Fruit fly (Drosophila melanogaster) whole organism, embryonic: ENCODE data around the gene CG32564.
A peak's percentile ranks its signal among the peaks of the same experiment; 100 is the strongest.

ENCODE experiments used
- ATbp ChIP-seq: fragments of 200-800 bp; sonication (Bioruptor generic); optimal IDR thresholded peaks from 2 replicates; lab custom pipeline; 2017; ENCODE audit warnings: missing biosample characterization, mild to moderate bottlenecking, missing genetic modification characterization, missing genetic modification reagents
- B-H1 ChIP-seq: fragments of 200-800 bp; sonication (Bioruptor generic); IDR thresholded peaks from 3 replicates; pipeline ENCODE4 v1.3.6; 2022; ENCODE audit warnings: missing biosample characterization, missing genetic modification characterization
- Bgb ChIP-seq: fragments of 200-800 bp; sonication (Bioruptor generic); IDR thresholded peaks from 2 replicates; pipeline ENCODE4 v1.3.6; 2022; ENCODE audit warnings: missing biosample characterization, missing genetic modification characterization; ENCODE audit not compliant: partially characterized antibody
- CG10431 ChIP-seq: fragments of 200-800 bp; sonication (Bioruptor generic); optimal IDR thresholded peaks from 3 replicates; lab custom pipeline; 2018; ENCODE audit warnings: missing biosample characterization, mild to moderate bottlenecking, missing genetic modification characterization
- CG14860 ChIP-seq: fragments of 200-800 bp; sonication (Bioruptor generic); IDR thresholded peaks from 3 replicates; pipeline ENCODE4 v1.3.6; 2022; ENCODE audit warnings: missing biosample characterization, missing genetic modification characterization; ENCODE audit not compliant: partially characterized antibody
- CG15479 ChIP-seq: fragments of 200-800 bp; sonication (Bioruptor generic); optimal IDR thresholded peaks from 3 replicates; lab custom pipeline; 2019; ENCODE audit warnings: missing biosample characterization, mild to moderate bottlenecking, missing genetic modification characterization, moderate library complexity
- CG15601 ChIP-seq: fragments of 200-800 bp; sonication (Bioruptor generic); optimal IDR thresholded peaks from 3 replicates; lab custom pipeline; 2019; ENCODE audit warnings: missing biosample characterization, mild to moderate bottlenecking, missing genetic modification characterization, moderate library complexity
- CG18764 ChIP-seq: fragments of 200-800 bp; sonication (Bioruptor generic); optimal IDR thresholded peaks from 3 replicates; lab custom pipeline; 2016; ENCODE audit warnings: missing biosample characterization, missing genetic modification characterization
- CG2889 ChIP-seq: fragments of 200-800 bp; sonication (Bioruptor generic); IDR thresholded peaks from 3 replicates; pipeline ENCODE4 v1.3.6; 2022; ENCODE audit warnings: missing biosample characterization, missing genetic modification characterization
- CG30403 ChIP-seq: fragments of 200-800 bp; sonication (Bioruptor generic); optimal IDR thresholded peaks from 3 replicates; lab custom pipeline; 2016; ENCODE audit warnings: missing biosample characterization, missing genetic modification characterization
- CG32772 ChIP-seq: fragments of 200-800 bp; sonication (Bioruptor generic); IDR thresholded peaks from 2 replicates; pipeline ENCODE4 v1.3.6; 2022; ENCODE audit warnings: missing biosample characterization, missing genetic modification characterization
- CG7987 ChIP-seq: fragments of 200-800 bp; sonication (Bioruptor generic); optimal IDR thresholded peaks from 2 replicates; lab custom pipeline; 2018; ENCODE audit warnings: missing biosample characterization, mild to moderate bottlenecking, missing genetic modification characterization, moderate library complexity
- CG8281 ChIP-seq: fragments of 200-800 bp; sonication (Bioruptor generic); optimal IDR thresholded peaks from 2 replicates; lab custom pipeline; 2018; ENCODE audit warnings: missing biosample characterization, mild to moderate bottlenecking, missing genetic modification characterization, moderate library complexity
- CG8359 ChIP-seq: fragments of 200-800 bp; sonication (Bioruptor generic); optimal IDR thresholded peaks from 2 replicates; lab custom pipeline; 2017; ENCODE audit warnings: missing biosample characterization, mild to moderate bottlenecking, missing genetic modification characterization, borderline replicate concordance
- CG8924 ChIP-seq: fragments of 200-800 bp; optimal IDR thresholded peaks from 3 replicates; lab custom pipeline; 2019; ENCODE audit warnings: missing biosample characterization, mild to moderate bottlenecking, missing genetic modification characterization, moderate library complexity
- CG8944 ChIP-seq: fragments of 200-800 bp; sonication (Bioruptor generic); optimal IDR thresholded peaks from 3 replicates; lab custom pipeline; 2016; ENCODE audit warnings: missing biosample characterization, missing genetic modification characterization
- CG9437 ChIP-seq: fragments of 200-800 bp; sonication (Bioruptor generic); optimal IDR thresholded peaks from 2 replicates; lab custom pipeline; 2018; ENCODE audit warnings: missing biosample characterization, mild to moderate bottlenecking, missing genetic modification characterization
- CG9727 ChIP-seq: fragments of 200-800 bp; sonication (Bioruptor generic); optimal IDR thresholded peaks from 3 replicates; lab custom pipeline; 2017; ENCODE audit warnings: missing biosample characterization, mild to moderate bottlenecking, missing genetic modification characterization
- Doc3 ChIP-seq: fragments of 200-800 bp; sonication (Bioruptor generic); IDR thresholded peaks from 3 replicates; pipeline ENCODE4 v1.3.6; 2022; ENCODE audit warnings: missing biosample characterization, missing genetic modification characterization; ENCODE audit not compliant: partially characterized antibody
- Drgx ChIP-seq: fragments of 200-800 bp; sonication (Bioruptor generic); IDR thresholded peaks from 2 replicates; pipeline ENCODE4 v1.3.6; 2022; ENCODE audit warnings: missing biosample characterization, missing genetic modification characterization
- E2f1 ChIP-seq: fragments of 200-800 bp; sonication (Bioruptor generic); IDR thresholded peaks from 2 replicates; pipeline ENCODE4 v1.3.6; 2022; ENCODE audit warnings: missing biosample characterization, missing genetic modification characterization
- HLH54F ChIP-seq: fragments of 200-800 bp; sonication (Bioruptor generic); optimal IDR thresholded peaks from 3 replicates; lab custom pipeline; 2016; ENCODE audit warnings: missing biosample characterization, missing genetic modification characterization
- HmgD ChIP-seq: fragments of 200-800 bp; sonication (Bioruptor generic); optimal IDR thresholded peaks from 3 replicates; lab custom pipeline; 2016; ENCODE audit warnings: missing biosample characterization, missing genetic modification characterization
- Hmr ChIP-seq: fragments of 200-800 bp; sonication (Bioruptor generic); optimal IDR thresholded peaks from 3 replicates; lab custom pipeline; 2017; ENCODE audit warnings: mild to moderate bottlenecking, missing biosample characterization, missing genetic modification reagents, missing genetic modification characterization
- Hr3 ChIP-seq: fragments of 200-800 bp; sonication (Bioruptor generic); optimal IDR thresholded peaks from 3 replicates; lab custom pipeline; 2016; ENCODE audit warnings: missing biosample characterization, missing genetic modification characterization
- Lhr ChIP-seq: fragments of 200-800 bp; sonication (Bioruptor generic); optimal IDR thresholded peaks from 3 replicates; lab custom pipeline; 2017; ENCODE audit warnings: mild to moderate bottlenecking, missing biosample characterization, missing genetic modification reagents, missing genetic modification characterization
- MTF-1 ChIP-seq: fragments of 200-800 bp; sonication (Bioruptor generic); optimal IDR thresholded peaks from 2 replicates; lab custom pipeline; 2018; ENCODE audit warnings: missing biosample characterization, mild to moderate bottlenecking, missing genetic modification characterization, borderline replicate concordance
- NC2β ChIP-seq: fragments of 200-800 bp; sonication (Bioruptor generic); optimal IDR thresholded peaks from 2 replicates; lab custom pipeline; 2016; ENCODE audit warnings: missing biosample characterization, missing genetic modification characterization
- PHDP ChIP-seq: fragments of 200-800 bp; sonication (Bioruptor generic); optimal IDR thresholded peaks from 3 replicates; lab custom pipeline; 2018; ENCODE audit warnings: missing biosample characterization, mild to moderate bottlenecking, missing genetic modification characterization, moderate library complexity
- Rx ChIP-seq: fragments of 200-800 bp; sonication (Bioruptor generic); IDR thresholded peaks from 2 replicates; pipeline ENCODE4 v1.3.6; 2022; ENCODE audit warnings: missing biosample characterization, missing genetic modification characterization
- Sox100B ChIP-seq: fragments of 200-800 bp; sonication (Bioruptor generic); optimal IDR thresholded peaks from 3 replicates; lab custom pipeline; 2018; ENCODE audit warnings: missing biosample characterization, mild to moderate bottlenecking, missing genetic modification characterization
- Stat92E ChIP-seq, 3 experiments: fragments of >200 bp in 2 of 3; fragments of 200-800 bp in 1 of 3; sonication (Bioruptor generic) in 1 of 3; optimal IDR thresholded peaks; 2 replicates each; lab custom pipeline; 2017 to 2019; ENCODE audit warnings: missing biosample characterization in 3 of 3, missing genetic modification characterization in 3 of 3, mild to moderate bottlenecking in 1 of 3, moderate library complexity in 1 of 3
- amos ChIP-seq: fragments of 200-800 bp; sonication (Bioruptor generic); IDR thresholded peaks from 2 replicates; pipeline ENCODE4 v1.3.6; 2022; ENCODE audit warnings: missing biosample characterization, missing genetic modification characterization; ENCODE audit not compliant: partially characterized antibody
- disco-r ChIP-seq: fragments of 200-800 bp; sonication (Bioruptor generic); optimal IDR thresholded peaks from 2 replicates; lab custom pipeline; 2016; ENCODE audit warnings: missing biosample characterization, missing genetic modification characterization
- fru ChIP-seq: fragments of >200 bp; optimal IDR thresholded peaks from 2 replicates; lab custom pipeline; 2017
- fu2 ChIP-seq: fragments of 200-800 bp; sonication (Bioruptor generic); optimal IDR thresholded peaks from 2 replicates; lab custom pipeline; 2016; ENCODE audit warnings: missing biosample characterization, missing genetic modification characterization
- gcm ChIP-seq: fragments of 200-800 bp; sonication (Bioruptor generic); optimal IDR thresholded peaks from 2 replicates; lab custom pipeline; 2019; ENCODE audit warnings: missing biosample characterization, mild to moderate bottlenecking, missing genetic modification characterization, moderate library complexity
- kah ChIP-seq: fragments of 200-800 bp; sonication (Bioruptor generic); optimal IDR thresholded peaks from 2 replicates; lab custom pipeline; 2018; ENCODE audit warnings: missing biosample characterization, mild to moderate bottlenecking, missing genetic modification characterization
- ken ChIP-seq: fragments of 200-800 bp; sonication (Bioruptor generic); IDR thresholded peaks from 3 replicates; pipeline ENCODE4 v1.3.6; 2022; ENCODE audit warnings: missing biosample characterization, missing genetic modification characterization
- kni ChIP-seq: fragments of 200-800 bp; sonication (Bioruptor generic); optimal IDR thresholded peaks from 3 replicates; lab custom pipeline; 2017; ENCODE audit warnings: mild to moderate bottlenecking, missing biosample characterization, missing genetic modification reagents, missing genetic modification characterization
- mam ChIP-seq: fragments of 200-800 bp; sonication (Bioruptor generic); optimal IDR thresholded peaks from 3 replicates; lab custom pipeline; 2016; ENCODE audit warnings: missing biosample characterization, missing genetic modification characterization
- pnt ChIP-seq: fragments of 200-800 bp; sonication (Bioruptor generic); optimal IDR thresholded peaks from 3 replicates; lab custom pipeline; 2016; ENCODE audit warnings: missing biosample characterization, missing genetic modification characterization
- pros ChIP-seq: fragments of 200-800 bp; sonication (Bioruptor generic); optimal IDR thresholded peaks from 3 replicates; lab custom pipeline; 2019; ENCODE audit warnings: missing biosample characterization, mild to moderate bottlenecking, missing genetic modification characterization, moderate library complexity
- pzg ChIP-seq: fragments of 200-800 bp; sonication (Bioruptor generic); optimal IDR thresholded peaks from 3 replicates; lab custom pipeline; 2018; ENCODE audit warnings: missing biosample characterization, mild to moderate bottlenecking, missing genetic modification characterization, moderate library complexity
- sd ChIP-seq: fragments of 200-800 bp; sonication (Bioruptor generic); optimal IDR thresholded peaks from 3 replicates; lab custom pipeline; 2018; ENCODE audit warnings: missing biosample characterization, mild to moderate bottlenecking, missing genetic modification characterization, moderate library complexity
- slp2 ChIP-seq: fragments of 200-800 bp; sonication (Bioruptor generic); optimal IDR thresholded peaks from 2 replicates; lab custom pipeline; 2016; ENCODE audit warnings: missing biosample characterization, missing genetic modification characterization
- sqz ChIP-seq: fragments of 200-800 bp; sonication (Bioruptor generic); optimal IDR thresholded peaks from 3 replicates; lab custom pipeline; 2018; ENCODE audit warnings: missing biosample characterization, mild to moderate bottlenecking, missing genetic modification characterization
- stwl ChIP-seq: fragments of 200-800 bp; sonication (Bioruptor generic); optimal IDR thresholded peaks from 3 replicates; lab custom pipeline; 2018; ENCODE audit warnings: missing biosample characterization, mild to moderate bottlenecking, missing genetic modification characterization, moderate library complexity
- vnd ChIP-seq: fragments of 200-800 bp; sonication (Bioruptor generic); IDR thresholded peaks from 3 replicates; pipeline ENCODE4 v1.3.6; 2022; ENCODE audit warnings: missing biosample characterization, missing genetic modification characterization; ENCODE audit not compliant: partially characterized antibody
- zfh2 ChIP-seq: fragments of 200-800 bp; sonication (Bioruptor generic); optimal IDR thresholded peaks from 2 replicates; lab custom pipeline; 2016; ENCODE audit warnings: missing biosample characterization, missing genetic modification characterization

Gene CG32564

DNA sequence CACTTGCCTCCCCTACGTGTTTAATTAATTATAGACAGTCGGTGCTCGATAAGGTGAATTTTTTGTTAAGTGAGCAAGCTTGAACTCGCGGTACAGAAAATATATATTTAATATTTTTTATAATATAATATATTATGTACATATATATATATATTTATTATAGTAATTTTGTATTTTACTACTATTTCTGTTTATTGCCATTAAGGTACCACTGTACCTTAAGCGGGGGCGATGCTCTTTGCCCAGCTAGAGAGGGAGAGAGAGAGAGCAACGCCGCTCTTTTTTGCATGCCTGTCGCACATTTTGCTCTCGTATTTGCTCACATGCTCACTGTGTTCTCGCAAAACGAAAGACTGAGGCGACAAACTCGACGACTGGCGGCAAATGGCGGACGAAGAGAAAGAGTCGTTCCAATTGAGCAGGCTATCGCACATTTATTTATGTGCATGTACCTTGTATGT is 35.7 kb upstream of the CG32564 start (continued):
- TF ChIP-seq CG32772 (GFP tag; lab: Robert Waterston, UW): peak; percentile 48; the same call in 1 of the 2 replicates
- TF ChIP-seq CG10431 (GFP tag; lab: Kevin White, UChicago): no peak
- no peak for TF ChIP-seq CG15601 (tag; lab: Kevin White, UChicago)
- no peak for TF ChIP-seq gcm
- TF ChIP-seq CG2889 (GFP tag; lab: Robert Waterston, UW): no peak
- TF ChIP-seq CG14860 (GFP tag; lab: Robert Waterston, UW): no peak
- TF ChIP-seq CG18764 (GFP tag; lab: Kevin White, UChicago): no peak
- TF ChIP-seq pnt (GFP tag; lab: Kevin White, UChicago): no peak
- TF ChIP-seq Hr3: peak; percentile 12
- no peak for TF ChIP-seq Rx (GFP tag; lab: Robert Waterston, UW)
- TF ChIP-seq pros (GFP tag; lab: Kevin White, UChicago): no peak
- TF ChIP-seq kni (GFP tag; lab: Kevin White, UChicago): no peak
- TF ChIP-seq Drgx (GFP tag; lab: Robert Waterston, UW): peak; percentile 83
- no peak for TF ChIP-seq Stat92E (GFP tag; optimal IDR thresholded peaks at IDR 0.05; lab: Kevin White, UChicago)
- peak; percentile 70 for TF ChIP-seq CG15479 (GFP tag; lab: Kevin White, UChicago)
- no peak for TF ChIP-seq HLH54F (GFP tag; lab: Kevin White, UChicago)
- TF ChIP-seq CG9437: no peak
- TF ChIP-seq B-H1 (GFP tag; lab: Robert Waterston, UW): peak; percentile 17; the same call in 1 of the 3 replicates
- no peak for TF ChIP-seq sd
- no peak for TF ChIP-seq Bgb (GFP tag; lab: Robert Waterston, UW)
- TF ChIP-seq stwl (tag; lab: Kevin White, UChicago): no peak
- TF ChIP-seq vnd (GFP tag; lab: Robert Waterston, UW): no peak
- TF ChIP-seq MTF-1 (GFP tag; lab: Kevin White, UChicago): peak; percentile 8
- TF ChIP-seq zfh2: no peak
- no peak for TF ChIP-seq pzg
- no peak for TF ChIP-seq fru (lab: Kevin White, UChicago)
- TF ChIP-seq CG8281 (tag; lab: Kevin White, UChicago): no peak
- TF ChIP-seq CG30403 (GFP tag; lab: Kevin White, UChicago): no peak
- no peak for TF ChIP-seq disco-r (GFP tag; lab: Kevin White, UChicago)
- TF ChIP-seq fu2 (GFP tag; lab: Kevin White, UChicago): no peak
- no peak for TF ChIP-seq ken
- peak; percentile 57 for TF ChIP-seq Hmr (GFP tag; lab: Kevin White, UChicago)
- no peak for TF ChIP-seq ATbp (GFP tag; lab: Kevin White, UChicago)
- TF ChIP-seq CG8359 (GFP tag; lab: Kevin White, UChicago): no peak
- no peak for TF ChIP-seq slp2 (GFP tag; lab: Kevin White, UChicago)
- no peak for TF ChIP-seq mam (GFP tag; lab: Kevin White, UChicago)
- TF ChIP-seq Sox100B (GFP tag; lab: Kevin White, UChicago): peak; percentile 28
- TF ChIP-seq sqz (GFP tag; lab: Kevin White, UChicago): no peak
- TF ChIP-seq NC2β (GFP tag; lab: Kevin White, UChicago): no peak
- TF ChIP-seq kah: no peak
- no peak for TF ChIP-seq HmgD (GFP tag; lab: Kevin White, UChicago)
- no peak for TF ChIP-seq amos (GFP tag; lab: Robert Waterston, UW)
- peak; percentile 57 for TF ChIP-seq PHDP (tag; lab: Kevin White, UChicago)
- TF ChIP-seq CG8924 (tag; lab: Kevin White, UChicago): peak; percentile 53
- TF ChIP-seq Lhr (GFP tag; lab: Kevin White, UChicago): no peak
- no peak for TF ChIP-seq CG8944 (GFP tag; lab: Kevin White, UChicago)
- TF ChIP-seq CG7987 (GFP tag; lab: Kevin White, UChicago): no peak
- TF ChIP-seq Doc3 (GFP tag; lab: Robert Waterston, UW): no peak
- 0 out of 2 replicates have a peak, but pooled peaks have one; percentile 32 for TF ChIP-seq E2f1 (GFP tag; lab: Robert Waterston, UW)
- TF ChIP-seq CG9727: peak; percentile 43
